Comparison of ENCODE assay signal across 4 fruit fly cellular contexts in the genomic region with DNA sequence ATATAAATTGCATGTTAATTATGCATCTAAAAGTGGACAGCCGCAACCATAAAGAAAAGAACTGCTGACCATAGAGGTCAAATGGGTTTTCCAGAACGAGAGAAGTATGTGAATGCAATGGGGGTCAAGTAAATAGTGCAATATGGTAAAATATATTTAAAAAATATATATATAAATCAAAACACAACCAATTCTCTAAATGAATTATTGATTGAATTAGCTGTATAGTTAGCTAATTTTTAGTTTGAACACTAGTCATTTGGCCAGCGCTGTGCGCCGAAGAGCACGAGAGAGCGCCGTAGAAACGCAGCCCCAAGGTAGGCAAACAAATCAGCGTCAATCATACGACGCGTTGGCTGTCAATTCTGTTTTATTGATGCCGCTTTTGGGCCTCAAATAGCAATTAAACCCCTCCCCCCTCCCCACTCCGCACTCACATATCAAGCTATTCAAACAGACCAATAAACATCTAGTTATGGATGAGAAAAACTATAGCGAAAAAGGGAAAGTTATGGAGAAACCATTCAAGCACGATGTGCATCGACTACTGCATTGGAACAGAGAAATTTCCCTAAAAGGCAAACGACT.
A peak's percentile ranks its signal among the peaks of the same experiment; 100 is the strongest.
TF ChIP-seq lines count a peak whose summit lies in the region.

No protein-coding gene starts in this region.

TF ChIP-seq in whole organism, embryonic, 481 proteins besides CTCF, POLR2A, EP300 and RAD21 (continued from another document and continues in another):
- TF ChIP-seq Adf1 (GFP tag; IDR thresholded peaks at IDR 0.05; lab: Robert Waterston, UW) (peak; percentile 56), Lim3 (GFP tag; IDR thresholded peaks at IDR 0.05; lab: Robert Waterston, UW) (peak; percentile 65; the same call in 1 of the 2 replicates), Hmr (GFP tag; optimal IDR thresholded peaks at IDR 0.05; lab: Kevin White, UChicago) (peak; percentile 83), mirr (GFP tag; optimal IDR thresholded peaks at IDR 0.05; lab: Kevin White, UChicago) (peak; percentile 19), croc (GFP tag; conservative IDR thresholded peaks at IDR 0.05; lab: Robert Waterston, UW) (peak; percentile 77), CG3065 (GFP tag; optimal IDR thresholded peaks at IDR 0.05; lab: Kevin White, UChicago) (no peak), CG7928 (GFP tag; optimal IDR thresholded peaks at IDR 0.05; lab: Kevin White, UChicago) (no peak), CG7372 (GFP tag; IDR thresholded peaks at IDR 0.05; lab: Robert Waterston, UW) (peak; percentile 79), Rfx (GFP tag; IDR thresholded peaks at IDR 0.05; lab: Robert Waterston, UW) (peak; percentile 89), CG11695 (GFP tag; IDR thresholded peaks at IDR 0.05; lab: Robert Waterston, UW) (peak; percentile 93), sob (GFP tag; IDR thresholded peaks at IDR 0.05; lab: Robert Waterston, UW) (peak; percentile 91), NC2β (GFP tag; optimal IDR thresholded peaks at IDR 0.05; lab: Kevin White, UChicago) (no peak), lov (optimal IDR thresholded peaks at IDR 0.05; lab: Kevin White, UChicago) (no peak), lov (GFP tag; IDR thresholded peaks at IDR 0.05; lab: Robert Waterston, UW) (peak; percentile 49; the same call in 1 of the 3 replicates), Xrp1 (GFP tag; IDR thresholded peaks at IDR 0.05; lab: Robert Waterston, UW) (peak; percentile 92), scrt (GFP tag; optimal IDR thresholded peaks at IDR 0.05; lab: Kevin White, UChicago) (peak; percentile 74), CG18476 (GFP tag; optimal IDR thresholded peaks at IDR 0.05; lab: Kevin White, UChicago) (peak; percentile 20), CG12299 (tag; optimal IDR thresholded peaks at IDR 0.05; lab: Kevin White, UChicago) (peak; percentile 67), sd (tag; optimal IDR thresholded peaks at IDR 0.05; lab: Kevin White, UChicago) (peak; percentile 66), Six4 (GFP tag; optimal IDR thresholded peaks at IDR 0.05; lab: Kevin White, UChicago) (peak; percentile 69), HLH4C (GFP tag; IDR thresholded peaks at IDR 0.05; lab: Robert Waterston, UW; ENCODE audit: partially characterized antibody) (no peak), CG7987 (GFP tag; optimal IDR thresholded peaks at IDR 0.05; lab: Kevin White, UChicago) (peak; percentile 29), CG34224 (GFP tag; IDR thresholded peaks at IDR 0.05; lab: Robert Waterston, UW; ENCODE audit: partially characterized antibody) (no peak), CG17328 (GFP tag; IDR thresholded peaks at IDR 0.05; lab: Robert Waterston, UW) (peak; percentile 94), CG32767 (GFP tag; IDR thresholded peaks at IDR 0.05; lab: Robert Waterston, UW) (peak; percentile 75), so (GFP tag; IDR thresholded peaks at IDR 0.05; lab: Robert Waterston, UW) (peak; percentile 94), CG15269 (tag; optimal IDR thresholded peaks at IDR 0.05; lab: Kevin White, UChicago) (peak; percentile 88), trh (GFP tag; optimal IDR thresholded peaks at IDR 0.05; lab: Kevin White, UChicago) (no peak), Blimp-1 (GFP tag; optimal IDR thresholded peaks at IDR 0.05; lab: Kevin White, UChicago) (peak; percentile 83), seq (GFP tag; IDR thresholded peaks at IDR 0.05; lab: Robert Waterston, UW) (peak; percentile 88), lola (GFP tag; optimal IDR thresholded peaks at IDR 0.05; lab: Kevin White, UChicago) (peak in 1 of 3 experiments; percentile 73)

TF ChIP-seq in whole organism, prepupa, 60 proteins besides CTCF, POLR2A, EP300 and RAD21 (continued from another document and continues in another):
- TF ChIP-seq topi (GFP tag; optimal IDR thresholded peaks at IDR 0.05; lab: Kevin White, UChicago) (peak; percentile 8), fd85E (GFP tag; optimal IDR thresholded peaks at IDR 0.05; lab: Kevin White, UChicago) (no peak), CG31627 (GFP tag; optimal IDR thresholded peaks at IDR 0.05; lab: Kevin White, UChicago) (no peak), CG1621 (tag; optimal IDR thresholded peaks at IDR 0.05; lab: Kevin White, UChicago) (no peak), Smox (GFP tag; optimal IDR thresholded peaks at IDR 0.05; lab: Kevin White, UChicago) (no peak), Met (GFP tag; optimal IDR thresholded peaks at IDR 0.05; lab: Kevin White, UChicago) (peak; percentile 14), CG8119 (GFP tag; IDR thresholded peaks at IDR 0.05; lab: Robert Waterston, UW) (peak; percentile 86), fkh (GFP tag; optimal IDR thresholded peaks at IDR 0.05; lab: Kevin White, UChicago) (peak; percentile 43), CG6854 (GFP tag; optimal IDR thresholded peaks at IDR 0.05; lab: Kevin White, UChicago) (no peak), eg (GFP tag; IDR thresholded peaks at IDR 0.05; lab: Robert Waterston, UW) (peak; percentile 90), CG7368 (GFP tag; optimal IDR thresholded peaks at IDR 0.05; lab: Kevin White, UChicago) (peak; percentile 40), Lpt (GFP tag; optimal IDR thresholded peaks at IDR 0.05; lab: Kevin White, UChicago) (peak; percentile 63), Hr39 (GFP tag; optimal IDR thresholded peaks at IDR 0.05; lab: Kevin White, UChicago) (peak; percentile 2), achi (GFP tag; optimal IDR thresholded peaks at IDR 0.05; lab: Kevin White, UChicago) (peak; percentile 60), spab (GFP tag; optimal IDR thresholded peaks at IDR 0.05; lab: Kevin White, UChicago) (peak; percentile 19), cyc (GFP tag; optimal IDR thresholded peaks at IDR 0.05; lab: Kevin White, UChicago) (no peak), CG34406 (GFP tag; optimal IDR thresholded peaks at IDR 0.05; lab: Kevin White, UChicago) (peak; percentile 45), CG6276 (GFP tag; optimal IDR thresholded peaks at IDR 0.05; lab: Kevin White, UChicago) (peak; percentile 75), ss (GFP tag; optimal IDR thresholded peaks at IDR 0.05; lab: Kevin White, UChicago) (peak in 1 of 2 experiments; percentile 0), Sox14 (GFP tag; optimal IDR thresholded peaks at IDR 0.05; lab: Kevin White, UChicago) (peak; percentile 11), OdsH (GFP tag; optimal IDR thresholded peaks at IDR 0.05; lab: Kevin White, UChicago) (peak; percentile 60), dsx (GFP tag; optimal IDR thresholded peaks at IDR 0.05; lab: Kevin White, UChicago; ENCODE audit: poor library complexity, severe bottlenecking) (peak; percentile 21), dac (GFP tag; optimal IDR thresholded peaks at IDR 0.05; lab: Kevin White, UChicago) (no peak), CG11902 (GFP tag; optimal IDR thresholded peaks at IDR 0.05; lab: Kevin White, UChicago) (no peak), CG6163 (GFP tag; IDR thresholded peaks at IDR 0.05; lab: Robert Waterston, UW) (peak; percentile 85), CG15336 (GFP tag; IDR thresholded peaks at IDR 0.05; lab: Robert Waterston, UW) (peak; percentile 88), Hr4 (GFP tag; optimal IDR thresholded peaks at IDR 0.05; lab: Kevin White, UChicago) (peak; percentile 48), Blimp-1 (GFP tag; optimal IDR thresholded peaks at IDR 0.05; lab: Kevin White, UChicago) (no peak), salr (GFP tag; optimal IDR thresholded peaks at IDR 0.05; lab: Kevin White, UChicago) (peak in 1 of 2 experiments; percentile 34), Eip93F (GFP tag; optimal IDR thresholded peaks at IDR 0.05; lab: Kevin White, UChicago) (no peak), CG11762 (GFP tag; optimal IDR thresholded peaks at IDR 0.05; lab: Kevin White, UChicago; ENCODE audit: insufficient read depth) (no peak), net (GFP tag; optimal IDR thresholded peaks at IDR 0.05; lab: Kevin White, UChicago) (peak; percentile 57)

TF ChIP-seq in whole organism, pupa, 21 proteins besides CTCF, POLR2A, EP300 and RAD21 (continued from another document):
- peak; percentile 32 for TF ChIP-seq Snoo (tag; optimal IDR thresholded peaks at IDR 0.05; lab: Kevin White, UChicago)

TF ChIP-seq in whole organism, wandering third instar larva, 38 proteins besides CTCF, POLR2A, EP300 and RAD21 (continued from another document):
- TF ChIP-seq psq (GFP tag; optimal IDR thresholded peaks at IDR 0.05; lab: Kevin White, UChicago): peak; percentile 37
- peak; percentile 12 for TF ChIP-seq Sp1 (GFP tag; optimal IDR thresholded peaks at IDR 0.05; lab: Kevin White, UChicago)
